Worm (Caenorhabditis elegans): ENCODE results near the gene rfl-1.
A peak's percentile ranks its signal among the peaks of the same experiment; 100 is the strongest.

rfl-1 gene

ce11 chrIII:7008836-7009235 lies 12.2 kb upstream of the rfl-1 start, which contains the start of gene lgc-38:
Gene lgc-38, plus strand, starts transcription at chrIII:7009136.
- no peak for TF ChIP-seq F16B12.6 (tag; optimal IDR thresholded peaks at IDR 0.05)
- TF ChIP-seq lin-14 (GFP tag; optimal IDR thresholded peaks at IDR 0.05), result peak; percentile 7

- TF ChIP-seq lin-14 (GFP tag; optimal IDR thresholded peaks at IDR 0.05), result peak; percentile 52
- no peak for TF ChIP-seq lsy-2 (tag; optimal IDR thresholded peaks at IDR 0.05)
- TF ChIP-seq efl-1 (optimal IDR thresholded peaks at IDR 0.05), result no peak
- peak in 1 of 2 experiments; percentile 57 for TF ChIP-seq efl-1 (GFP tag; optimal IDR thresholded peaks at IDR 0.05 in 1 of 2)
Observed at ce11 chrIII:7012060-7012459, 8.9 kb upstream of the rfl-1 start.

- TF ChIP-seq sup-37 (GFP tag; optimal IDR thresholded peaks at IDR 0.05), result no peak
- no peak for TF ChIP-seq nhr-71 (tag; optimal IDR thresholded peaks at IDR 0.05)
- no peak for TF ChIP-seq aha-1 (tag; optimal IDR thresholded peaks at IDR 0.05)
- TF ChIP-seq snu-23 (GFP tag; optimal IDR thresholded peaks at IDR 0.05), result no peak
- TF ChIP-seq pag-3 (tag; optimal IDR thresholded peaks at IDR 0.05; ENCODE audit: borderline replicate concordance, insufficient read depth), result no peak
- TF ChIP-seq pax-3 (tag; optimal IDR thresholded peaks at IDR 0.05), result no peak
- TF ChIP-seq nhr-90 (tag; optimal IDR thresholded peaks at IDR 0.05; ENCODE audit: poor library complexity), result no peak
- TF ChIP-seq nhr-237 (tag; optimal IDR thresholded peaks at IDR 0.05), result no peak
- no peak for TF ChIP-seq zag-1 (tag; optimal IDR thresholded peaks at IDR 0.05)
- no peak for TF ChIP-seq nhr-11 (tag; optimal IDR thresholded peaks at IDR 0.05)
- no peak for TF ChIP-seq grh-1 (GFP tag; IDR thresholded peaks at IDR 0.05)
- no peak for TF ChIP-seq tlp-1 (tag; optimal IDR thresholded peaks at IDR 0.05)
- no peak for TF ChIP-seq ces-1 (GFP tag; optimal IDR thresholded peaks at IDR 0.05)
- TF ChIP-seq blmp-1 (tag; optimal IDR thresholded peaks at IDR 0.05), result no peak
- TF ChIP-seq dpl-1 (GFP tag; optimal IDR thresholded peaks at IDR 0.05), result no peak
- TF ChIP-seq lsy-2 (tag; optimal IDR thresholded peaks at IDR 0.05), result no peak
Observed at ce11 chrIII:7013764-7014163, 7.2 kb upstream of the rfl-1 start.

- TF ChIP-seq unc-62 (GFP tag; optimal IDR thresholded peaks at IDR 0.05) (no peak), skn-1 (tag; optimal IDR thresholded peaks at IDR 0.05) (no peak), aha-1 (tag; optimal IDR thresholded peaks at IDR 0.05) (no peak), nhr-84 (tag; optimal IDR thresholded peaks at IDR 0.05) (no peak), nhr-28 (tag; optimal IDR thresholded peaks at IDR 0.05) (no peak), tlp-1 (tag; optimal IDR thresholded peaks at IDR 0.05) (no peak)
Observed at ce11 chrIII:7019724-7020123, 1.3 kb upstream of the rfl-1 start.

ce11 chrIII:7020500-7020899 lies 506 bp upstream of the rfl-1 start, which contains the start of gene col-8:
Gene col-8, minus strand, starts transcription at chrIII:7020600.
- TF ChIP-seq nhr-20 (tag; optimal IDR thresholded peaks at IDR 0.05), result no peak
- TF ChIP-seq ceh-63 (GFP tag; optimal IDR thresholded peaks at IDR 0.05), result no peak
- TF ChIP-seq irx-1 (tag; optimal IDR thresholded peaks at IDR 0.05), result no peak

- TF ChIP-seq efl-1 (optimal IDR thresholded peaks at IDR 0.05) (no peak), efl-1 (GFP tag; optimal IDR thresholded peaks at IDR 0.05 in 1 of 2) (peak in 1 of 2 experiments; percentile 86), irx-1 (tag; optimal IDR thresholded peaks at IDR 0.05) (no peak), blmp-1 (tag; optimal IDR thresholded peaks at IDR 0.05) (no peak), ceh-82 (tag; optimal IDR thresholded peaks at IDR 0.05) (no peak), unc-98 (GFP tag; IDR thresholded peaks at IDR 0.05) (no peak), hpl-2 (GFP tag; optimal IDR thresholded peaks at IDR 0.05) (no peak), nhr-20 (tag; optimal IDR thresholded peaks at IDR 0.05) (no peak), pax-3 (tag; optimal IDR thresholded peaks at IDR 0.05) (no peak), nhr-28 (tag; optimal IDR thresholded peaks at IDR 0.05) (no peak), ceh-8 (GFP tag; optimal IDR thresholded peaks at IDR 0.05) (peak; percentile 80), ces-1 (GFP tag; optimal IDR thresholded peaks at IDR 0.05) (no peak), rnt-1 (tag; optimal IDR thresholded peaks at IDR 0.05) (no peak), lsy-2 (tag; optimal IDR thresholded peaks at IDR 0.05) (no peak), mab-9 (GFP tag; IDR thresholded peaks at IDR 0.05) (no peak), fkh-4 (tag; optimal IDR thresholded peaks at IDR 0.05; ENCODE audit: borderline replicate concordance) (no peak), nhr-71 (tag; optimal IDR thresholded peaks at IDR 0.05) (no peak)
Observed at ce11 chrIII:7025839-7026238, 4.8 kb downstream of the rfl-1 start.
